Worm (Caenorhabditis elegans) whole organism, late embryonic: ENCODE results near the gene R09A8.2.

Experiments used
- ahr-1 ChIP-seq: sonication (generic microtip); optimal IDR thresholded peaks from 2 replicates; lab custom pipeline; 2016; ENCODE audit warnings: missing genetic modification characterization, missing compliant biosample characterization
- ama-1 ChIP-seq: fragments of 150-350 bp; optimal IDR thresholded peaks from 2 replicates; lab custom pipeline; 2014
- ceh-18 ChIP-seq: sonication (generic microtip); optimal IDR thresholded peaks from 2 replicates; lab custom pipeline; 2016; ENCODE audit warnings: missing genetic modification characterization, missing compliant biosample characterization
- ceh-30 ChIP-seq: fragments of 150-350 bp; optimal IDR thresholded peaks from 2 replicates; lab custom pipeline; 2014; ENCODE audit warnings: missing biosample characterization, missing genetic modification characterization
- ceh-6 ChIP-seq: fragments of 200-800 bp; sonication (Bioruptor generic); optimal IDR thresholded peaks from 2 replicates; lab custom pipeline; 2018; ENCODE audit warnings: mild to moderate bottlenecking, missing genetic modification characterization, missing compliant biosample characterization
- fkh-10 ChIP-seq: fragments of 150-350 bp; optimal IDR thresholded peaks from 2 replicates; lab custom pipeline; 2014; ENCODE audit warnings: missing biosample characterization, missing genetic modification reagents, missing genetic modification characterization
- fkh-6 ChIP-seq: sonication (generic microtip); optimal IDR thresholded peaks from 2 replicates; lab custom pipeline; 2016; ENCODE audit warnings: missing genetic modification characterization, missing compliant biosample characterization
- gmeb-2 ChIP-seq: sonication (generic microtip); optimal IDR thresholded peaks from 2 replicates; lab custom pipeline; 2016; ENCODE audit warnings: missing genetic modification characterization, inconsistent platforms, missing compliant biosample characterization
- lin-11 ChIP-seq: fragments of 200-800 bp; sonication (Bioruptor generic); optimal IDR thresholded peaks from 2 replicates; lab custom pipeline; 2018; ENCODE audit warnings: mild to moderate bottlenecking, missing genetic modification characterization, missing compliant biosample characterization
- pax-1 ChIP-seq: fragments of 150-350 bp; optimal IDR thresholded peaks from 2 replicates; lab custom pipeline; 2014; ENCODE audit warnings: missing biosample characterization, missing genetic modification characterization
- pha-2 ChIP-seq: sonication (generic microtip); optimal IDR thresholded peaks from 2 replicates; lab custom pipeline; 2017; ENCODE audit warnings: mild to moderate bottlenecking, missing genetic modification characterization, missing compliant biosample characterization
- pqm-1 ChIP-seq: sonication (generic microtip); optimal IDR thresholded peaks from 2 replicates; lab custom pipeline; 2016; ENCODE audit warnings: missing genetic modification characterization, missing compliant biosample characterization
- ztf-16 ChIP-seq: sonication (generic microtip); optimal IDR thresholded peaks from 2 replicates; lab custom pipeline; 2017; ENCODE audit warnings: missing genetic modification characterization, missing compliant biosample characterization

- TF ChIP-seq ztf-16 (tag; lab: Kevin White, UChicago): no peak
- no peak for TF ChIP-seq ceh-30 (tag; lab: Kevin White, UChicago)
- no peak for TF ChIP-seq ama-1 (lab: Kevin White, UChicago)
- TF ChIP-seq gmeb-2 (tag; lab: Kevin White, UChicago): no peak
- TF ChIP-seq fkh-10 (GFP tag; lab: Kevin White, UChicago): no peak
- no peak for TF ChIP-seq pax-1
- TF ChIP-seq pha-2 (tag; lab: Kevin White, UChicago): no peak
- TF ChIP-seq pqm-1 (tag; lab: Kevin White, UChicago): no peak
- no peak for TF ChIP-seq ceh-6
- TF ChIP-seq lin-11: no peak
- no peak for TF ChIP-seq ceh-18
- no peak for TF ChIP-seq fkh-6 (tag; lab: Kevin White, UChicago)
- no peak for TF ChIP-seq ahr-1 (tag; lab: Kevin White, UChicago)
These were observed 39.5 kb upstream of the R09A8.2 start, which contains the start of gene T24D5.3 for ce11 chrX:12579774-12580173.
